Worm (Caenorhabditis elegans): ENCODE measurements around the gene nhr-173.

- TF ChIP-seq nhr-237 (tag; optimal IDR thresholded peaks at IDR 0.05) (no peak), lir-3 (tag; optimal IDR thresholded peaks at IDR 0.05; ENCODE audit: poor library complexity) (no peak)
Observed at ce11 chrX:6709238-6709637, 53.9 kb downstream of the nhr-173 start, which contains the start of gene acr-3.
